Fruit fly (Drosophila melanogaster) ovary, adult (tissue): ENCODE measurements around the gene Slimp.
A peak's percentile ranks its signal among the peaks of the same experiment; 100 is the strongest.

Experiments used
- CG17801 ChIP-seq: fragments of 200-800 bp; optimal IDR thresholded peaks from 2 replicates; lab custom pipeline; 2019; ENCODE audit warnings: missing biosample characterization, mild to moderate bottlenecking, missing genetic modification characterization, moderate library complexity; ENCODE audit not compliant: partially characterized antibody

Slimp gene

dm6 chr3R:24143372-24143771 lies 5.4 kb downstream of the Slimp start:
- no peak for TF ChIP-seq CG17801 (GFP tag; lab: Kevin White, UChicago)

dm6 chr3R:24142971-24143370 lies 5.8 kb downstream of the Slimp start:
- no peak for TF ChIP-seq CG17801 (GFP tag; lab: Kevin White, UChicago)

- TF ChIP-seq CG17801 (GFP tag; lab: Kevin White, UChicago), result peak; percentile 97
These were observed 7.7 kb downstream of the Slimp start, which contains the start of gene Kal1 for dm6 chr3R:24141013-24141592. Kal1 (plus strand) TSS chr3R:24141395.

DNA sequence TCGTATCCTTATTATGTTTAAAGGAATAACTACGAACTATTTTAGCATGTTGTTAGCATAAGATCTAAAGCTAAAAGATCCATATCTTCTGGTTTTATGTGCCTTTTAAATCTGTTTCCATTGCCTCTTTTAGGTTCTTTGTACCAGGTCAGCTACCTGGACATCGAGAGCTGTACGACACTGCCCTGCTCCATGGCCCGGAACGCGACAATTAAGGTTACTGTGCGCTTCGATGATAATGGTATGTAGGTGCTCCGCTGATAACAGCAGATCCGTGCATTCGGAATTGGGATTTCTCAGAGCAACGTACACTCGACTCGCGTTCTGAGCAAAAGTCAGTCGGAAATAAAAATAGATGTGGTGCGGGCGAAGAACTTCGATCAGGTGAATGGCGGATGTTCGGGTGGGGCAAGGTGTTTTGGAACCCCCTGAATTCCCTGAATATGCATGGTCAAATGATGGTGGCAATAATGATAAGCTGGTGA lies 9.1 kb downstream of the Slimp start:
- no peak for TF ChIP-seq CG17801 (GFP tag; lab: Kevin White, UChicago)

DNA sequence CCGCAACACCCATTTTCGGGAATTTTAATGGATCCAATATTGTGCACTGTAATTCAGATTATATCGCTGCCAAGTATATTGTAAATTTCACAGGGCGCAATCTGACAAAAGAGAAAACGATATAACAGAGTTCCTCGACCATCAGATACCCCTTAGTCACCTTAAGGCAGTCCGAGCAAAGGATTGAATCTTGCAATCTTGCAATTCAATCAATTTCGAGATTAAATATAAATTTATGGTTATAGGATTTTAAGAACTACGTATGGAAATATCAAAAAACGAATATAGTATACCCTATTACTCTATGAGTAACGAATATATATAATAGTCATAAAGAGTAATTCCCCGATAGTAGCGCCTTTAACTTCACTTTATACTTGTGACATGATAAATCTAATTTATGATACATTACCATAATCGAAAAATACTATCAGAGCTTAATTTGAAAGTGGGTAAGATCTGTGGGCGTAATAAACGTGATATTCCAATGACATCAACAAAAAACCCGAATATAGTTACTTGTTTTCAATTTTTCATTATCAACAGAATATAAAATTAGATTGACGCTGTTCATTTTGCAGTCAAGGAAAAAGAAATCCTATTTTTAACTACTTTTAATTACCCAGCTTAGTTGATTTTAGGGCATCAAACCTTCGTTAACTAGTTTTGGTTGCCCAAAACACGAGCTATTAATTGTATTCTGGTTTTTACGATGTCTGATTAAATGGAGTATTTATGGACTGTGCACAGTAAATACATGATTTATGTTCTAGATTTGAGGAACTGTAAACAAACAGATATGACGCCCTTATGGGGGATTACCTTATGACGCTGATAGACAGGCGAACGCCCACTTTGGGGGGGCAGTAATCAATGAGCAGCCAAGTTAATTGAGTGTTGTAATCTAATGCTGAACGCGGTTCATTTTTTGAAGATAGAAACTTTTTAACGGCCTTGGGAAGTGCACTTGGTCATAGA lies 10.0 kb downstream of the Slimp start:
- no peak for TF ChIP-seq CG17801 (GFP tag; lab: Kevin White, UChicago)

DNA sequence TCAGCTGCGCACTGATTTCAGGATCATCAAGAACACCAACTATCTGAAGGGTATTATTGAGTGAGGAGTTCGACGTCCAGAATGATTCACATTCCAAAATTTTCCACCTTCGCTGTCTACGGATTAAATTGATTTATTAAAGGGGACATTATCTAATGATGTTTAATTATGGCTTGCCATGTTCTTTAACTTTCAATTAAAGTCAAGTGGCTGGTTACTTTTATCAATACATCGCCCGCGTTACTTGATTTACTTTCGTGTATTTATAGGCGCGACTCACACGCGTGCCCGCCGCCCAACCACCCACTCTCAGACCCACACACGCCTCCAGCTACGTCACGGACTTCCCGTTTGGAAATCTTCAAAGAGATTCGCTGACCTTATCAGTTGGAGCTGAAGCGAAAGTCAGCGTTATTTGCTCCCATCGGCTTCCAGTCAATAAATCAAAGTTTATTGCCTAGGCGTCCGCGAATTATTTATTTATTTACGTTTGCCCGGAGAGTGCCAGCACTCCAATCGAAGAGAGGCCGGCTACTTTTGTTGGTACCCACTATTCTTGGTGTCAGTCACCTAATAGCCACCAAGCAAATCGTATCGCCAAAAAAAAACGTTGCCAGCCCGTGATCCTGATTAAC lies 11.3 kb downstream of the Slimp start, which contains the start of gene Npc2f:
Gene Npc2f (plus strand): TSS at position 585 of the 635 bp plus-strand sequence.
- TF ChIP-seq CG17801 (GFP tag; lab: Kevin White, UChicago), result no peak

DNA sequence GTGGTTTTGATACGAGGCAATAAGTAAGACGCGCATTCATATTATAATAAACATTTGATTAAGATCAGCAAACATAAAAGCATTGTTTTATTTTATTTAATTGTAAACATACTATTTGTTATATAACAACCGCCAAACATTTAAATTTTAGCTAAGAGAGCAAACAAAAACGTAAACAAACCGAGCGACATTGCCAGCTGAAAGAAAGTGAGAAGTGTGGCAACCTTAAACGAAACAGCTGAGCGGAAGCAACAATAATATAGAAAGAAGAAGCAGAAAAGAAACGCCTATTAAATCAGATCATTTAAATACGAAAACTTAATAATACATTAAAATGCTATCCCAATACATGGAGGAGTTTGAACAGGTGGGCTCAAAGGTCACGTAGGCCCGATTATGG lies 14.2 kb downstream of the Slimp start, which contains the start of gene Sec10:
Gene Sec10 (plus strand): TSS at position 252 of the 400 bp plus-strand sequence.
- TF ChIP-seq CG17801 (GFP tag; lab: Kevin White, UChicago), result peak; percentile 41

DNA sequence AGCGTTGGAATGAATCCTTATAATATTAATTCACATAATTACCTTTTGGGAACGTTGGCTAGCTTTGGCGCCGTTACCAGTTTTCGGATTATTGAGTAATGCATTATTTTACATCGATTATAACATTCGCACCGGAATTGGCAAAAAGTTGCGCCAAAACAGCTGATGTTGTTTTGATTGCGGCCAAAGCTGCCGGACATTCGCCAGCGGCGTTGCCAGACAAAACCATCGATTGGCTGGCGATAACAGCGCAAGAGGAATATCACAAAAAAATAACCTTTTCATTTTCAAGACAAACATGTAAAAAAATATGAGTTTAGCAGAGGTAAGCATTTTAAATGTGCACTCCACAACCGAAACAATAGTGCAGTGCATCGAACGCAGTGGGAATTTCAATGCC lies 18.7 kb downstream of the Slimp start, which contains the start of the genes GatB and Tsc1:
Gene GatB (minus strand): TSS at position 176 of the 400 bp plus-strand sequence.
Gene Tsc1 (plus strand): TSS at position 228 of the 400 bp plus-strand sequence.
- TF ChIP-seq CG17801 (GFP tag; lab: Kevin White, UChicago), result peak; percentile 41

DNA sequence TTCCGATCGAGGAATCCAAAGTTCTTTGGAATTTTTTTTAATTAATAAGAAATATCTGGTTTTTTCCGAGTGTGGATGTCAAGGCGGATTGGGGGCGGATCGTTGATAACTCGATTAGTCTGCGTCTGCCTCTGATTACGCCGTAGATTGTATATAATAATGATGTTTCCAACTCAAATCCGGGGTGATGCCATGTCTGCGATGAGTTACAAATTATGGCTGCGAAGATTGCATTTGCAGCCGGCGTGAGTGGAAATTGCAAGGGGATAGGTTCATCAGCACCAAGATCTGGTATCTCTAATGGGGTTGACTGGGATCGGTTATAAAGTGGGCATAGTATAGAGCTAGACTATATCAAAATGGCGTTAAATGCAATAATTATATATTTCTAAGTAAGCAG lies 26.4 kb downstream of the Slimp start:
- TF ChIP-seq CG17801 (GFP tag; lab: Kevin White, UChicago), result no peak

DNA sequence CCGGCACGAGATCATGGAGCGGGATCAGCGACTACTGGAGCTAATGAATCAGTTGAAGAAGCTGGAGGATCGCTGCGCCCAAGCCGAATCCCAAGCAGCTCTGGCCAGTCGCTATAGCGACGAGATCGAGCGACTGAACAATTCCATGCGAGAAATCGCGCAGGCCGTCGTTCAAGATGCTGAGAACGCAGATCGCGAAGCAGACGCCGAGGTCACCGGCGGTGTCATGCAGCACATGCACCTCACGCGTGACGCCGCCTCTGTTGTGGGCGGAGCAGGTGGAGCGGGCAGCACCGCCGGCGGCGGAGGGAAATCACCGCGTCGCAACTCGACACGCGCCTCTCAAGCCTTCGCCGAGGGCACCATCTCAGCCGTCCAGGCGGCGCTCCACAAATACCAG lies 27.1 kb downstream of the Slimp start:
- TF ChIP-seq CG17801 (GFP tag; lab: Kevin White, UChicago), result no peak

dm6 chr3R:24116972-24117371 lies 31.8 kb downstream of the Slimp start:
- TF ChIP-seq CG17801 (GFP tag; lab: Kevin White, UChicago), result no peak

DNA sequence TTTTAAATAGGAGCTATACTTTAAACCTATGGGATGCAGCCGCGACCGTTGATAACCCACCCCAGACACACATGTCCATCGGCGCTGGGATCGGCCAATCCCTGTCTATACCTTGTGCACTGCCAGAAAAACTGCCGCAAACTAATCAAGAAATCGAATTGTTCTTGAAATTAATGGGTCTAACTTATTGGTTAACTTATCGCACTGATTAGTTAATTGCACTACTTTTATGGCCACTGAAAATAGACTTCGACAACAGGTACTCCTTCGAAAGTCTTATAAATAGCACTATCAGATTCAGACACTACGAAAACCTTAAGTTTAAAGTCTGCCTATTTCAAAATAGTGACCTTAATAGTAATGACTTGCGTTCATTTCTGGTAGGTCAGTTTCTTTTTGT lies 32.6 kb downstream of the Slimp start, which contains the start of gene CG13607:
Gene CG13607 (minus strand): TSS at position 143 of the 400 bp plus-strand sequence.
- TF ChIP-seq CG17801 (GFP tag; lab: Kevin White, UChicago), result no peak

- no peak for TF ChIP-seq CG17801 (GFP tag; lab: Kevin White, UChicago)
These were observed 35.7 kb downstream of the Slimp start, which contains the start of gene Root for dm6 chr3R:24113070-24113385. Root (plus strand) TSS chr3R:24113286.

- TF ChIP-seq CG17801 (GFP tag; lab: Kevin White, UChicago), result peak; percentile 74
These were observed 36.3 kb downstream of the Slimp start, which contains the start of gene CG13605 for dm6 chr3R:24112320-24113069. CG13605 (minus strand) TSS chr3R:24112389.
